Fruit fly (Drosophila melanogaster) whole organism, embryonic: ENCODE data around the gene Swip-1.
A peak's percentile ranks its signal among the peaks of the same experiment; 100 is the strongest.

ENCODE experiments used
- Ada2b ChIP-seq: fragments of 200-800 bp; sonication (Bioruptor generic); IDR thresholded peaks from 2 replicates; pipeline ENCODE4 v1.3.6; 2022; ENCODE audit warnings: missing biosample characterization, missing genetic modification characterization
- Awh ChIP-seq: fragments of 200-800 bp; sonication (Bioruptor generic); IDR thresholded peaks from 2 replicates; pipeline ENCODE4, ENCODE4 v1.3.6; 2022; ENCODE audit warnings: missing biosample characterization, missing genetic modification characterization
- CG1024 ChIP-seq: fragments of 200-800 bp; sonication (Bioruptor generic); IDR thresholded peaks from 2 replicates; pipeline ENCODE4 v1.3.6; 2022; ENCODE audit warnings: missing biosample characterization, missing genetic modification characterization
- CG11560 ChIP-seq: fragments of 200-800 bp; sonication (Bioruptor generic); IDR thresholded peaks from 3 replicates; pipeline ENCODE4 v1.3.6; 2022; ENCODE audit warnings: missing biosample characterization, missing genetic modification characterization
- CG13123 ChIP-seq: fragments of 200-800 bp; sonication (Bioruptor generic); optimal IDR thresholded peaks from 2 replicates; lab custom pipeline; 2016; ENCODE audit warnings: missing biosample characterization, missing genetic modification characterization
- CG14860 ChIP-seq: fragments of 200-800 bp; sonication (Bioruptor generic); IDR thresholded peaks from 3 replicates; pipeline ENCODE4 v1.3.6; 2022; ENCODE audit warnings: missing biosample characterization, missing genetic modification characterization; ENCODE audit not compliant: partially characterized antibody
- CG15011 ChIP-seq: fragments of 200-800 bp; sonication (Bioruptor generic); optimal IDR thresholded peaks from 3 replicates; lab custom pipeline; 2018; ENCODE audit warnings: missing biosample characterization, mild to moderate bottlenecking, missing genetic modification characterization
- CG15479 ChIP-seq: fragments of 200-800 bp; sonication (Bioruptor generic); optimal IDR thresholded peaks from 3 replicates; lab custom pipeline; 2019; ENCODE audit warnings: missing biosample characterization, mild to moderate bottlenecking, missing genetic modification characterization, moderate library complexity
- CG17186 ChIP-seq: fragments of 200-800 bp; sonication (Bioruptor generic); optimal IDR thresholded peaks from 3 replicates; lab custom pipeline; 2017; ENCODE audit warnings: missing biosample characterization, missing genetic modification reagents, missing genetic modification characterization
- CG17385 ChIP-seq: fragments of 200-800 bp; sonication (Bioruptor generic); optimal IDR thresholded peaks from 3 replicates; lab custom pipeline; 2018; ENCODE audit warnings: missing biosample characterization, mild to moderate bottlenecking, missing genetic modification characterization
- CG1832 ChIP-seq: fragments of 200-800 bp; sonication (Bioruptor generic); optimal IDR thresholded peaks from 2 replicates; lab custom pipeline; 2017; ENCODE audit warnings: missing biosample characterization, mild to moderate bottlenecking, missing genetic modification characterization, inconsistent platforms
- CG2116 ChIP-seq: fragments of 200-800 bp; sonication (Bioruptor generic); optimal IDR thresholded peaks from 3 replicates; lab custom pipeline; 2018; ENCODE audit warnings: missing biosample characterization, mild to moderate bottlenecking, missing genetic modification characterization
- CG2202 ChIP-seq: fragments of 200-800 bp; sonication (Bioruptor generic); optimal IDR thresholded peaks from 2 replicates; lab custom pipeline; 2018; ENCODE audit warnings: missing biosample characterization, mild to moderate bottlenecking, missing genetic modification characterization
- CG3163 ChIP-seq: fragments of 200-800 bp; sonication (Bioruptor generic); optimal IDR thresholded peaks from 3 replicates; lab custom pipeline; 2016; ENCODE audit warnings: missing biosample characterization, missing genetic modification characterization
- CG8089 ChIP-seq: fragments of 200-800 bp; sonication (Bioruptor generic); optimal IDR thresholded peaks from 3 replicates; lab custom pipeline; 2016; ENCODE audit warnings: missing biosample characterization, missing genetic modification characterization
- CG9932 ChIP-seq: fragments of 200-800 bp; sonication (Bioruptor generic); IDR thresholded peaks from 2 replicates; pipeline ENCODE4 v1.3.6; 2022; ENCODE audit warnings: missing biosample characterization, missing genetic modification characterization
- CkIIα-i1 ChIP-seq: fragments of 200-800 bp; sonication (Bioruptor generic); IDR thresholded peaks from 2 replicates; pipeline ENCODE4 v1.3.6; 2022; ENCODE audit warnings: missing biosample characterization, missing genetic modification characterization
- D ChIP-seq, 2 experiments: fragments of 200-800 bp in 1 of 2; fragments of >200 bp in 1 of 2; sonication (Bioruptor generic) in 1 of 2; optimal IDR thresholded peaks; 2 replicates in 1 of 2; 3 replicates in 1 of 2; lab custom pipeline; 2017; ENCODE audit warnings: mild to moderate bottlenecking in 1 of 2, missing biosample characterization in 1 of 2, missing genetic modification characterization in 1 of 2, missing genetic modification reagents in 1 of 2
- Doc3 ChIP-seq: fragments of 200-800 bp; sonication (Bioruptor generic); IDR thresholded peaks from 3 replicates; pipeline ENCODE4 v1.3.6; 2022; ENCODE audit warnings: missing biosample characterization, missing genetic modification characterization; ENCODE audit not compliant: partially characterized antibody
- E2f1 ChIP-seq: fragments of 200-800 bp; sonication (Bioruptor generic); IDR thresholded peaks from 2 replicates; pipeline ENCODE4 v1.3.6; 2022; ENCODE audit warnings: missing biosample characterization, missing genetic modification characterization
- Elba2 ChIP-seq: fragments of 200-800 bp; sonication (Bioruptor generic); optimal IDR thresholded peaks from 3 replicates; lab custom pipeline; 2016; ENCODE audit warnings: missing biosample characterization, missing genetic modification characterization
- Ets97D ChIP-seq: fragments of 200-800 bp; sonication (Bioruptor generic); optimal IDR thresholded peaks from 3 replicates; lab custom pipeline; 2016; ENCODE audit warnings: missing biosample characterization, missing genetic modification characterization
- HLH4C ChIP-seq: fragments of 200-800 bp; sonication (Bioruptor generic); IDR thresholded peaks from 3 replicates; pipeline ENCODE4 v1.3.6; 2022; ENCODE audit warnings: missing biosample characterization, missing genetic modification characterization; ENCODE audit not compliant: partially characterized antibody
- Hand ChIP-seq: fragments of 200-800 bp; sonication (Bioruptor generic); optimal IDR thresholded peaks from 2 replicates; lab custom pipeline; 2017; ENCODE audit warnings: mild to moderate bottlenecking, missing biosample characterization, missing genetic modification reagents, missing genetic modification characterization
- Lhr ChIP-seq: fragments of 200-800 bp; sonication (Bioruptor generic); optimal IDR thresholded peaks from 3 replicates; lab custom pipeline; 2017; ENCODE audit warnings: mild to moderate bottlenecking, missing biosample characterization, missing genetic modification reagents, missing genetic modification characterization
- Mad ChIP-seq: fragments of 200-800 bp; sonication (Bioruptor generic); optimal IDR thresholded peaks from 2 replicates; lab custom pipeline; 2016; ENCODE audit warnings: missing biosample characterization, missing genetic modification characterization
- NK7.1 ChIP-seq: fragments of 200-800 bp; sonication (Bioruptor generic); optimal IDR thresholded peaks from 3 replicates; lab custom pipeline; 2016; ENCODE audit warnings: missing biosample characterization, missing genetic modification characterization
- Ravus ChIP-seq: fragments of 200-800 bp; sonication (Bioruptor generic); IDR thresholded peaks from 2 replicates; pipeline ENCODE4 v1.3.6; 2022; ENCODE audit warnings: missing biosample characterization, missing genetic modification characterization
- abd-A ChIP-seq: fragments of 200-800 bp; sonication (Bioruptor generic); optimal IDR thresholded peaks from 3 replicates; lab custom pipeline; 2019; ENCODE audit warnings: missing biosample characterization, mild to moderate bottlenecking, missing genetic modification characterization, moderate library complexity
- ase ChIP-seq: fragments of 200-800 bp; sonication (Bioruptor generic); IDR thresholded peaks from 3 replicates; pipeline ENCODE4 v1.3.6; 2022; ENCODE audit warnings: missing biosample characterization, missing genetic modification characterization
- cas ChIP-seq: fragments of 200-800 bp; sonication (Bioruptor generic); IDR thresholded peaks from 2 replicates; pipeline ENCODE4 v1.3.6; 2022; ENCODE audit warnings: missing biosample characterization, missing genetic modification characterization
- corto ChIP-seq: fragments of 200-800 bp; sonication (Bioruptor generic); optimal IDR thresholded peaks from 2 replicates; lab custom pipeline; 2016; ENCODE audit warnings: missing biosample characterization, mild to moderate bottlenecking, missing genetic modification characterization, moderate library complexity
- danr ChIP-seq: fragments of 200-800 bp; sonication (Bioruptor generic); IDR thresholded peaks from 2 replicates; pipeline ENCODE4 v1.3.6; 2022; ENCODE audit warnings: missing biosample characterization, missing genetic modification characterization
- dm ChIP-seq: fragments of 200-800 bp; sonication (Bioruptor generic); optimal IDR thresholded peaks from 3 replicates; lab custom pipeline; 2016; ENCODE audit warnings: missing biosample characterization, missing genetic modification characterization
- fd102C ChIP-seq: fragments of 200-800 bp; sonication (Bioruptor generic); optimal IDR thresholded peaks from 2 replicates; lab custom pipeline; 2018; ENCODE audit warnings: missing biosample characterization, mild to moderate bottlenecking, missing genetic modification characterization, moderate library complexity
- gcm ChIP-seq: fragments of 200-800 bp; sonication (Bioruptor generic); optimal IDR thresholded peaks from 2 replicates; lab custom pipeline; 2019; ENCODE audit warnings: missing biosample characterization, mild to moderate bottlenecking, missing genetic modification characterization, moderate library complexity
- gsb ChIP-seq: fragments of 200-800 bp; sonication (Bioruptor generic); IDR thresholded peaks from 2 replicates; pipeline ENCODE4 v1.3.6; 2022; ENCODE audit warnings: missing biosample characterization, missing genetic modification characterization
- mirr ChIP-seq: fragments of 200-800 bp; sonication (Bioruptor generic); optimal IDR thresholded peaks from 3 replicates; lab custom pipeline; 2018; ENCODE audit warnings: missing biosample characterization, mild to moderate bottlenecking, missing genetic modification characterization
- odd ChIP-seq: fragments of 200-800 bp; sonication (Bioruptor generic); optimal IDR thresholded peaks from 2 replicates; lab custom pipeline; 2017; ENCODE audit warnings: missing biosample characterization, mild to moderate bottlenecking, missing genetic modification characterization
- prd ChIP-seq, 3 experiments: fragments of >200 bp in 2 of 3; fragments of 200-800 bp in 1 of 3; sonication (Bioruptor generic) in 1 of 3; optimal IDR thresholded peaks in 2 of 3; IDR thresholded peaks in 1 of 3; 2 replicates in 2 of 3; 3 replicates in 1 of 3; pipeline versions ENCODE4 v1.3.6 to Lab custom; 2017 to 2022; ENCODE audit warnings: missing biosample characterization in 1 of 3, missing genetic modification characterization in 1 of 3
- sd ChIP-seq: fragments of 200-800 bp; sonication (Bioruptor generic); optimal IDR thresholded peaks from 3 replicates; lab custom pipeline; 2018; ENCODE audit warnings: missing biosample characterization, mild to moderate bottlenecking, missing genetic modification characterization, moderate library complexity
- shn ChIP-seq: fragments of 200-800 bp; sonication (Bioruptor generic); optimal IDR thresholded peaks from 3 replicates; lab custom pipeline; 2016; ENCODE audit warnings: missing biosample characterization, missing genetic modification characterization
- slp2 ChIP-seq: fragments of 200-800 bp; sonication (Bioruptor generic); optimal IDR thresholded peaks from 2 replicates; lab custom pipeline; 2016; ENCODE audit warnings: missing biosample characterization, missing genetic modification characterization
- tap ChIP-seq: fragments of 200-800 bp; optimal IDR thresholded peaks from 3 replicates; lab custom pipeline; 2019; ENCODE audit warnings: missing biosample characterization, mild to moderate bottlenecking, missing genetic modification characterization, moderate library complexity
- tgo ChIP-seq: fragments of 200-800 bp; sonication (Bioruptor generic); IDR thresholded peaks from 3 replicates; pipeline ENCODE4 v1.3.6; 2022; ENCODE audit warnings: missing biosample characterization, missing genetic modification characterization
- trh ChIP-seq: fragments of 200-800 bp; sonication (Bioruptor generic); optimal IDR thresholded peaks from 2 replicates; lab custom pipeline; 2016; ENCODE audit warnings: missing biosample characterization, missing genetic modification characterization
- wor ChIP-seq: fragments of 200-800 bp; sonication (Bioruptor generic); IDR thresholded peaks from 2 replicates; pipeline ENCODE4 v1.3.6; 2022; ENCODE audit warnings: missing biosample characterization, missing genetic modification characterization

Swip-1 gene

DNA sequence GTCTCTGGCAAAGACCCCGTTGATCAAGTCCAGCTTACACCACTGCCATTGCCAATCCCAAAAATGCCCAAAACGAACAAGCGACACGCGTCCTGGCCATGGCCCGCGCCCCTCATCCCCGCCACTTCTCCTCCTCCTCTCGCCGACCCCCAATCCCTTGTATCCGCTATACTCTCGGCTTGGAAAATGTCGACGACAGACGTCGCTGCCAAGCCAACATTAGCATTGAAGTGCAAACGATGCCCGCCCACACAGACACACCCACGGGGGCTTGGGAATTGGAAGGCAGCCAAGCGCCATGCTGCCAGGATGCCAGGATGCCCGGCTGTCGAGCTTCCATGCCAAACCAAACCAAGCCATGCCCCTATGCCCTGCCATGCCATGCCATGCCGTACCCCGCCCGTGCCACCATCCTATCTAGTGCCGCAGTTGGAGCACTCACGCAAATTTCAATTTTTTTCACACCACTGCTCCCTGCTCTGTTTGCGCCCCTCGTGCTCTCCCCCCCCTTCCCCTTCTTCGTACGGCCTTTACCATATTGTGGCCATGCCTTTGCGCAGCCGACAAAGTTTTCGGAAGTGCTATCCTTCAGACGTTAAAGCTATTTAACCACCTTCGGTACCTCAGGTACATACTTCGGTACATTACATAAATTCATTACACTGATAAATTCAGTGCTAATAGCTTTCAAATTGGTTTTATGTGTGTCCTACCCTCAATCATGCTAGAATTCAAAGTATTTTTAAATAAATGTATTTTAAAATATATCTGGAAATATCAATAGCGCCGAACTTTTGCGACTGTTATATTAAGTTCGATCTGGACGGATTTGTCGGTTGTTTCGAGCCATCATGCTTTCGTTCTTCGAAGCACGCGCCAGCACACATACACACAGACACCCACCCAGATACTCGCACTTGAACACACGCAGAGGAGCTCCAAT, 34.5 kb upstream of the Swip-1 start (continued):
- TF ChIP-seq E2f1 (GFP tag; lab: Robert Waterston, UW) (peak; percentile 44; the same call in 1 of the 2 replicates), CG8089 (GFP tag; lab: Kevin White, UChicago) (peak; percentile 13), ase (GFP tag; lab: Robert Waterston, UW) (no peak), CG15479 (no peak), Lhr (GFP tag; lab: Kevin White, UChicago) (peak; percentile 36), shn (GFP tag; lab: Kevin White, UChicago) (peak; percentile 49), CG13123 (GFP tag; lab: Kevin White, UChicago) (peak; percentile 13), Ravus (GFP tag; lab: Robert Waterston, UW) (no peak), tap (tag; lab: Kevin White, UChicago) (peak; percentile 64), gcm (GFP tag; lab: Kevin White, UChicago) (peak; percentile 72), CG2202 (tag; lab: Kevin White, UChicago) (peak; percentile 66), CG17385 (GFP tag; lab: Kevin White, UChicago) (peak; percentile 83), trh (GFP tag; lab: Kevin White, UChicago) (no peak), Ets97D (GFP tag; lab: Kevin White, UChicago) (no peak), danr (GFP tag; lab: Robert Waterston, UW) (peak; percentile 51; the same call in 1 of the 2 replicates), cas (no peak; the same call in 1 of the 2 replicates), sd (tag; lab: Kevin White, UChicago) (peak; percentile 53), Mad (peak; percentile 25), Doc3 (GFP tag; lab: Robert Waterston, UW) (no peak), mirr (GFP tag; lab: Kevin White, UChicago) (peak; percentile 49), Hand (GFP tag; lab: Kevin White, UChicago) (peak; percentile 91), wor (GFP tag; lab: Robert Waterston, UW) (peak; percentile 69), NK7.1 (no peak), tgo (GFP tag; lab: Robert Waterston, UW) (peak; percentile 86), CG9932 (GFP tag; lab: Robert Waterston, UW) (peak; percentile 62), CG14860 (GFP tag; lab: Robert Waterston, UW) (no peak), CG15011 (GFP tag; lab: Kevin White, UChicago) (peak; percentile 67), CG3163 (GFP tag; lab: Kevin White, UChicago) (no peak), D (optimal IDR thresholded peaks at IDR 0.05; lab: Kevin White, UChicago) (no peak), D (GFP tag; optimal IDR thresholded peaks at IDR 0.05; lab: Kevin White, UChicago) (peak; percentile 68), dm (GFP tag; lab: Kevin White, UChicago) (no peak), fd102C (GFP tag; lab: Kevin White, UChicago) (no peak), prd (optimal IDR thresholded peaks at IDR 0.05; lab: Kevin White, UChicago) (no peak), prd (GFP tag; IDR thresholded peaks at IDR 0.05; lab: Robert Waterston, UW) (peak; percentile 48; the same call in 2 of the 3 replicates), CkIIα-i1 (no peak), CG17186 (no peak), CG2116 (GFP tag; lab: Kevin White, UChicago) (peak; percentile 29), abd-A (tag; lab: Kevin White, UChicago) (peak; percentile 94), CG1024 (GFP tag; lab: Robert Waterston, UW) (no peak), slp2 (peak; percentile 30), odd (GFP tag; lab: Kevin White, UChicago) (peak; percentile 81), CG1832 (GFP tag; lab: Kevin White, UChicago) (no peak), Ada2b (GFP tag; lab: Robert Waterston, UW) (peak; percentile 65), gsb (GFP tag; lab: Robert Waterston, UW) (0 out of 2 replicates have a peak, but pooled peaks have one; percentile 35), Awh (GFP tag; lab: Robert Waterston, UW) (0 out of 2 replicates have a peak, but pooled peaks have one; percentile 34), HLH4C (GFP tag; lab: Robert Waterston, UW) (no peak), corto (GFP tag; lab: Kevin White, UChicago) (peak; percentile 56), Elba2 (GFP tag; lab: Kevin White, UChicago) (no peak), CG11560 (tag; lab: Robert Waterston, UW) (0 out of 3 replicates have a peak, but pooled peaks have one; percentile 12)
